Fruit fly (Drosophila melanogaster): Measurements from ENCODE around the gene LManIV.

- TF ChIP-seq CG8478 (optimal IDR thresholded peaks at IDR 0.05) (no peak), CTCF (optimal IDR thresholded peaks at IDR 0.05) (no peak)
Measured at dm6 chr2L:8781152-8781551, 9.0 kb upstream of the LManIV start, which contains the start of gene LManVI.
